Fruit fly (Drosophila melanogaster): ENCODE results near the gene Ncoa6.

- TF ChIP-seq CG34367 (tag; optimal IDR thresholded peaks at IDR 0.05) (no peak), Snoo (tag; optimal IDR thresholded peaks at IDR 0.05) (no peak), CG17806 (tag; optimal IDR thresholded peaks at IDR 0.05) (no peak), CG15710 (tag; optimal IDR thresholded peaks at IDR 0.05) (peak; percentile 37), Ets98B (GFP tag; IDR thresholded peaks at IDR 0.05) (no peak; the same call in 1 of the 2 replicates), CG14655 (GFP tag; optimal IDR thresholded peaks at IDR 0.05) (peak; percentile 3), CG9948 (tag; optimal IDR thresholded peaks at IDR 0.05) (peak; percentile 3)
Measured at dm6 chr2L:5302284-5302683, 24.2 kb downstream of the Ncoa6 start.
